Worm (Caenorhabditis elegans) whole organism, L4/young adult: Measurements from ENCODE around the gene eak-7.

ENCODE experiments used
- W03F9.2 ChIP-seq: fragments of 150-350 bp; optimal IDR thresholded peaks from 2 replicates; lab custom pipeline; 2014; ENCODE audit warnings: missing biosample characterization, missing genetic modification characterization
- dao-5 ChIP-seq: sonication (generic microtip); optimal IDR thresholded peaks from 2 replicates; lab custom pipeline; 2016; ENCODE audit warnings: missing genotype, missing genetic modification characterization, moderate library complexity, missing compliant biosample characterization

DNA sequence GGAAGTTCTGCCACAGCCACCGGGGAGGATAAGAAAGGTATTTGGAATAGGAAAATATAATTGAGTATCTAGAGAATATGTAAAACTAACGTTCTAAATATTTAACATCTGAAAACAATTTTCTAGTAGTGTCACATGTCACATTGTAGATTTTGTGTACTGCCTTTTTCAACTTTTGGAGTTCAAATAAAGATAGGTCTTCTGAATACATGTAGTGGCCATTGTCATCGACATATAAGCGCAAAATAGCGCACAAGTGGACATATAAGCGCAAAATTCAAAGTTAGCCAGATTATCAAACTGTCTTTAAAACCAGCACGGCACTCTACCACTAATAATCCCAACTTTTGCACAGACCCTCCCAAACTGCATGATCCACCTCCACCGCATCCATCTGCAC, 8.5 kb upstream of the eak-7 start:
- TF ChIP-seq W03F9.2 (no peak), dao-5 (tag; lab: Kevin White, UChicago) (no peak)
